Worm (Caenorhabditis elegans) whole organism, late embryonic: ENCODE results near the gene inx-2.

ENCODE experiments used
- ceh-14 ChIP-seq: sonication (generic microtip); optimal IDR thresholded peaks from 2 replicates; lab custom pipeline; 2016; ENCODE audit warnings: missing genotype, missing genetic modification characterization, missing compliant biosample characterization
- ceh-19 ChIP-seq: fragments of 200-800 bp; sonication (Bioruptor generic); optimal IDR thresholded peaks from 2 replicates; lab custom pipeline; 2018; ENCODE audit warnings: mild to moderate bottlenecking, missing genetic modification characterization, missing compliant biosample characterization
- ceh-30 ChIP-seq: fragments of 150-350 bp; optimal IDR thresholded peaks from 2 replicates; lab custom pipeline; 2014; ENCODE audit warnings: missing biosample characterization, missing genetic modification characterization
- dve-1 ChIP-seq: sonication (generic microtip); optimal IDR thresholded peaks from 2 replicates; lab custom pipeline; 2017; ENCODE audit warnings: antibody characterized with exemption, mild to moderate bottlenecking, missing genetic modification characterization, missing compliant biosample characterization
- hlh-13 ChIP-seq: fragments of 200-800 bp; sonication (Bioruptor generic); optimal IDR thresholded peaks from 2 replicates; lab custom pipeline; 2018; ENCODE audit warnings: mild to moderate bottlenecking, missing genetic modification characterization, missing compliant biosample characterization
- npax-4 ChIP-seq: sonication (generic microtip); optimal IDR thresholded peaks from 2 replicates; lab custom pipeline; 2016; ENCODE audit warnings: missing genetic modification characterization, missing compliant biosample characterization
- odd-2 ChIP-seq: sonication (generic microtip); optimal IDR thresholded peaks from 2 replicates; lab custom pipeline; 2017; ENCODE audit warnings: antibody characterized with exemption, mild to moderate bottlenecking, missing genetic modification characterization, missing compliant biosample characterization

DNA sequence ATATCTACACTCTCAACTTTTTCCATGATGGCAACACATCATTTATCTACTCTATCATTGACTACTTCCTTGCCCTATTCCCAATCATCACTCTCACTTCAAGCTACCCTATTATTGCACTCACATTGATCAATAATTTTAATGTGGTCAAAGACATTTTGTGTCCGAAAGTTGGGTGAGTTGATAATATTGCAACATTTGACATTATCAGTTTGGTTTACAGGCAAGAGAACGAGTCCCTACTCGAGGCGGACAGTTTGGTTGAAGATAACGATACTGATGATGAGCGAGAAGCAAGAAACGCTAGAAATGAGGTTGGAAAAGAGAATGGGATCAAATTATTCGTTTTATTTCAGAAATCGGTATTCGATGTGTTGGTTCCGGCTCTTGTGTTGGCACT is 31.8 kb downstream of the inx-2 start:
- TF ChIP-seq dve-1 (tag; lab: Kevin White, UChicago), result no peak
- no peak for TF ChIP-seq hlh-13 (GFP tag; lab: Kevin White, UChicago)
- TF ChIP-seq odd-2, result no peak
- no peak for TF ChIP-seq ceh-14 (tag; lab: Kevin White, UChicago)
- no peak for TF ChIP-seq npax-4 (tag; lab: Kevin White, UChicago)
- TF ChIP-seq ceh-19 (GFP tag; lab: Kevin White, UChicago), result no peak
- no peak for TF ChIP-seq ceh-30 (tag; lab: Kevin White, UChicago)
